Worm (Caenorhabditis elegans) whole organism, late embryonic: Measurements from ENCODE around the gene W09D6.1.

Experiments used
- C38D4.7 ChIP-seq: fragments of 200-800 bp; sonication (Bioruptor generic); optimal IDR thresholded peaks from 2 replicates; lab custom pipeline; 2018; ENCODE audit warnings: mild to moderate bottlenecking, missing genetic modification characterization, moderate library complexity, missing compliant biosample characterization
- Y22D7AL.16 ChIP-seq: sonication (generic microtip); optimal IDR thresholded peaks from 2 replicates; lab custom pipeline; 2016; ENCODE audit warnings: missing genetic modification characterization, missing compliant biosample characterization
- ama-1 ChIP-seq: fragments of 150-350 bp; optimal IDR thresholded peaks from 2 replicates; lab custom pipeline; 2014
- ceh-14 ChIP-seq: sonication (generic microtip); optimal IDR thresholded peaks from 2 replicates; lab custom pipeline; 2016; ENCODE audit warnings: missing genotype, missing genetic modification characterization, missing compliant biosample characterization
- ceh-18 ChIP-seq: sonication (generic microtip); optimal IDR thresholded peaks from 2 replicates; lab custom pipeline; 2016; ENCODE audit warnings: missing genetic modification characterization, missing compliant biosample characterization
- ceh-19 ChIP-seq: fragments of 200-800 bp; sonication (Bioruptor generic); optimal IDR thresholded peaks from 2 replicates; lab custom pipeline; 2018; ENCODE audit warnings: mild to moderate bottlenecking, missing genetic modification characterization, missing compliant biosample characterization
- ceh-22 ChIP-seq: sonication (generic microtip); optimal IDR thresholded peaks from 2 replicates; lab custom pipeline; 2017; ENCODE audit warnings: missing biosample characterization, missing genetic modification characterization
- ceh-48 ChIP-seq: sonication (generic microtip); optimal IDR thresholded peaks from 2 replicates; lab custom pipeline; 2016; ENCODE audit warnings: missing genetic modification characterization, inconsistent platforms, missing compliant biosample characterization
- ceh-6 ChIP-seq: fragments of 200-800 bp; sonication (Bioruptor generic); optimal IDR thresholded peaks from 2 replicates; lab custom pipeline; 2018; ENCODE audit warnings: mild to moderate bottlenecking, missing genetic modification characterization, missing compliant biosample characterization
- dmd-4 ChIP-seq: sonication (generic microtip); optimal IDR thresholded peaks from 2 replicates; lab custom pipeline; 2016; ENCODE audit warnings: borderline replicate concordance, missing genetic modification characterization, missing compliant biosample characterization
- dve-1 ChIP-seq: sonication (generic microtip); optimal IDR thresholded peaks from 2 replicates; lab custom pipeline; 2017; ENCODE audit warnings: antibody characterized with exemption, mild to moderate bottlenecking, missing genetic modification characterization, missing compliant biosample characterization
- gmeb-2 ChIP-seq: sonication (generic microtip); optimal IDR thresholded peaks from 2 replicates; lab custom pipeline; 2016; ENCODE audit warnings: missing genetic modification characterization, inconsistent platforms, missing compliant biosample characterization
- hlh-30 ChIP-seq: sonication (generic microtip); optimal IDR thresholded peaks from 2 replicates; lab custom pipeline; 2017; ENCODE audit warnings: antibody characterized with exemption, missing genetic modification characterization, missing compliant biosample characterization; ENCODE audit not compliant: insufficient read depth
- hlh-6 ChIP-seq: sonication (generic microtip); optimal IDR thresholded peaks from 2 replicates; lab custom pipeline; 2016; ENCODE audit warnings: missing genotype, missing genetic modification characterization, missing compliant biosample characterization
- madf-2 ChIP-seq: sonication (generic microtip); optimal IDR thresholded peaks from 2 replicates; lab custom pipeline; 2017; ENCODE audit warnings: missing genetic modification characterization, missing compliant biosample characterization
- nhr-232 ChIP-seq: sonication (generic microtip); optimal IDR thresholded peaks from 2 replicates; lab custom pipeline; 2016; ENCODE audit warnings: missing genetic modification characterization, missing compliant biosample characterization
- pax-1 ChIP-seq: fragments of 150-350 bp; optimal IDR thresholded peaks from 2 replicates; lab custom pipeline; 2014; ENCODE audit warnings: missing biosample characterization, missing genetic modification characterization
- pha-2 ChIP-seq: sonication (generic microtip); optimal IDR thresholded peaks from 2 replicates; lab custom pipeline; 2017; ENCODE audit warnings: mild to moderate bottlenecking, missing genetic modification characterization, missing compliant biosample characterization
- pha-4 ChIP-seq: fragments of 150-350 bp; optimal IDR thresholded peaks from 2 replicates; lab custom pipeline; 2018; ENCODE audit warnings: missing biosample characterization, missing genetic modification reagents, missing genetic modification characterization
- sdc-2 ChIP-seq: sonication (generic microtip); optimal IDR thresholded peaks from 2 replicates; lab custom pipeline; 2016; ENCODE audit warnings: missing genotype, missing genetic modification characterization, missing compliant biosample characterization
- syd-9 ChIP-seq: sonication (generic microtip); optimal IDR thresholded peaks from 2 replicates; lab custom pipeline; 2016; ENCODE audit warnings: mild to moderate bottlenecking, missing genetic modification characterization, moderate library complexity, missing compliant biosample characterization
- tbx-7 ChIP-seq: sonication (generic microtip); optimal IDR thresholded peaks from 2 replicates; lab custom pipeline; 2016; ENCODE audit warnings: missing genotype, missing genetic modification characterization, missing compliant biosample characterization
- ttx-3 ChIP-seq: sonication (generic microtip); optimal IDR thresholded peaks from 2 replicates; lab custom pipeline; 2016; ENCODE audit warnings: missing genetic modification reagents, missing genetic modification characterization, missing compliant biosample characterization
- unc-86 ChIP-seq: sonication (generic microtip); optimal IDR thresholded peaks from 2 replicates; lab custom pipeline; 2016; ENCODE audit warnings: missing genetic modification characterization, missing compliant biosample characterization
- zip-5 ChIP-seq: sonication (generic microtip); optimal IDR thresholded peaks from 2 replicates; lab custom pipeline; 2016; ENCODE audit warnings: missing genetic modification characterization, missing compliant biosample characterization

Gene W09D6.1

ce11 chrIII:11119176-11119853 lies 50.7 kb downstream of the W09D6.1 start, which contains the start of the genes sup-35 and Y48A6C.4 (continued):
- TF ChIP-seq ceh-18 = peak; percentile 74
- peak; percentile 98 for TF ChIP-seq tbx-7 (tag; lab: Kevin White, UChicago)
- TF ChIP-seq ceh-6 (GFP tag; lab: Kevin White, UChicago) = no peak
- no peak for TF ChIP-seq hlh-30 (tag; lab: Kevin White, UChicago)
- TF ChIP-seq sdc-2 = peak; percentile 19
- TF ChIP-seq ceh-19 (GFP tag; lab: Kevin White, UChicago) = peak; percentile 58
- no peak for TF ChIP-seq pha-4 (tag; lab: Kevin White, UChicago)
- peak; percentile 28 for TF ChIP-seq hlh-6 (tag; lab: Kevin White, UChicago)
- peak; percentile 96 for TF ChIP-seq ceh-14 (tag; lab: Kevin White, UChicago)
- peak; percentile 13 for TF ChIP-seq madf-2 (tag; lab: Kevin White, UChicago)
- TF ChIP-seq Y22D7AL.16 (tag; lab: Kevin White, UChicago) = no peak
- peak; percentile 55 for TF ChIP-seq C38D4.7 (GFP tag; lab: Kevin White, UChicago)
- TF ChIP-seq dve-1 = no peak
- TF ChIP-seq syd-9 (tag; lab: Kevin White, UChicago) = peak; percentile 30
- TF ChIP-seq ama-1 (lab: Kevin White, UChicago) = no peak
- peak; percentile 40 for TF ChIP-seq dmd-4 (tag; lab: Kevin White, UChicago)
- TF ChIP-seq pax-1 (tag; lab: Kevin White, UChicago) = peak; percentile 43
- no peak for TF ChIP-seq nhr-232 (tag; lab: Kevin White, UChicago)
- peak; percentile 59 for TF ChIP-seq ttx-3
- peak; percentile 14 for TF ChIP-seq ceh-48 (tag; lab: Kevin White, UChicago)
- TF ChIP-seq pha-2 (tag; lab: Kevin White, UChicago) = peak; percentile 72
- TF ChIP-seq gmeb-2 (tag; lab: Kevin White, UChicago) = no peak
- TF ChIP-seq zip-5 (tag; lab: Kevin White, UChicago) = peak; percentile 97
- TF ChIP-seq unc-86 = peak; percentile 83
- no peak for TF ChIP-seq ceh-22
- TF ChIP-seq, all 69 proteins: peak for 44
